Worm (Caenorhabditis elegans): ENCODE measurements around the gene ida-1.
A peak's percentile ranks its signal among the peaks of the same experiment; 100 is the strongest.

The ida-1 gene

ce11 chrIII:5757492-5758045 is 2.2 kb downstream of the ida-1 start:
- TF ChIP-seq sox-4 (tag; optimal IDR thresholded peaks at IDR 0.05) (peak; percentile 6), nhr-71 (tag; optimal IDR thresholded peaks at IDR 0.05) (peak; percentile 45), fkh-10 (GFP tag; optimal IDR thresholded peaks at IDR 0.05) (peak; percentile 49), ceh-63 (GFP tag; optimal IDR thresholded peaks at IDR 0.05) (no peak), fkh-8 (tag; optimal IDR thresholded peaks at IDR 0.05) (peak; percentile 66), lin-14 (GFP tag; optimal IDR thresholded peaks at IDR 0.05) (peak; percentile 69), lsy-2 (tag; optimal IDR thresholded peaks at IDR 0.05) (peak in 1 of 2 experiments; percentile 21), ama-1 (optimal IDR thresholded peaks at IDR 0.05) (no peak), nhr-47 (tag; optimal IDR thresholded peaks at IDR 0.05) (peak; percentile 2), mef-2 (tag; optimal IDR thresholded peaks at IDR 0.05) (peak; percentile 21), unc-86 (tag; optimal IDR thresholded peaks at IDR 0.05) (peak; percentile 74)

- TF ChIP-seq blmp-1 (tag; optimal IDR thresholded peaks at IDR 0.05): no peak
- peak; percentile 29 for TF ChIP-seq lir-3 (tag; optimal IDR thresholded peaks at IDR 0.05; ENCODE audit: poor library complexity)
- TF ChIP-seq hlh-17 (GFP tag; optimal IDR thresholded peaks at IDR 0.05; ENCODE audit: borderline replicate concordance): no peak
- TF ChIP-seq lin-39 (tag; optimal IDR thresholded peaks at IDR 0.05): no peak
- 0 out of 2 replicates have a peak, but pooled peaks have one; percentile 7 for TF ChIP-seq ceh-88 (GFP tag; IDR thresholded peaks at IDR 0.05)
- no peak for TF ChIP-seq elt-2 (tag; optimal IDR thresholded peaks at IDR 0.05)
- TF ChIP-seq lin-15B (tag; optimal IDR thresholded peaks at IDR 0.05): no peak
- TF ChIP-seq ces-1 (GFP tag; optimal IDR thresholded peaks at IDR 0.05): no peak
- TF ChIP-seq Y116A8C.19 (tag; optimal IDR thresholded peaks at IDR 0.05; ENCODE audit: borderline replicate concordance): no peak
- TF ChIP-seq nhr-47 (tag; optimal IDR thresholded peaks at IDR 0.05): peak; percentile 82
- peak; percentile 97 for TF ChIP-seq fkh-8 (tag; optimal IDR thresholded peaks at IDR 0.05)
- TF ChIP-seq isw-1 (GFP tag; IDR thresholded peaks at IDR 0.05): peak; percentile 19; the same call in 1 of the 2 replicates
- TF ChIP-seq aha-1 (tag; optimal IDR thresholded peaks at IDR 0.05): no peak
- no peak for TF ChIP-seq ceh-90 (tag; optimal IDR thresholded peaks at IDR 0.05)
- peak in 1 of 3 experiments; percentile 35 for TF ChIP-seq dpl-1 (GFP tag; optimal IDR thresholded peaks at IDR 0.05)
- no peak for TF ChIP-seq grh-1 (GFP tag; IDR thresholded peaks at IDR 0.05)
- TF ChIP-seq pqm-1 (tag; optimal IDR thresholded peaks at IDR 0.05): no peak
- peak; percentile 65 for TF ChIP-seq ztf-4 (tag; optimal IDR thresholded peaks at IDR 0.05)
- no peak for TF ChIP-seq vab-15 (tag; optimal IDR thresholded peaks at IDR 0.05)
- no peak for TF ChIP-seq aly-2 (tag; optimal IDR thresholded peaks at IDR 0.05)
- TF ChIP-seq egl-27 (tag; optimal IDR thresholded peaks at IDR 0.05): peak in 1 of 2 experiments; percentile 37
- peak; percentile 57 for TF ChIP-seq fos-1 (tag; optimal IDR thresholded peaks at IDR 0.05)
- peak; percentile 51 to 71 for TF ChIP-seq lsy-2 (tag; optimal IDR thresholded peaks at IDR 0.05)
- no peak for TF ChIP-seq ets-5 (GFP tag; IDR thresholded peaks at IDR 0.05)
- no peak for TF ChIP-seq elt-3 (tag; optimal IDR thresholded peaks at IDR 0.05)
- TF ChIP-seq rnt-1 (tag; optimal IDR thresholded peaks at IDR 0.05): no peak
- TF ChIP-seq nhr-76 (tag; optimal IDR thresholded peaks at IDR 0.05): no peak
- peak; percentile 50; the same call in 1 of the 2 replicates for TF ChIP-seq mab-9 (GFP tag; IDR thresholded peaks at IDR 0.05)
- no peak for TF ChIP-seq sptf-1 (tag; optimal IDR thresholded peaks at IDR 0.05)
- TF ChIP-seq unc-130 (tag; optimal IDR thresholded peaks at IDR 0.05): no peak
- TF ChIP-seq nhr-28 (tag; optimal IDR thresholded peaks at IDR 0.05): no peak
- no peak for TF ChIP-seq F16B12.6 (tag; optimal IDR thresholded peaks at IDR 0.05)
- TF ChIP-seq fkh-10 (GFP tag; optimal IDR thresholded peaks at IDR 0.05): peak; percentile 74
- TF ChIP-seq tlp-1 (tag; optimal IDR thresholded peaks at IDR 0.05): no peak
- TF ChIP-seq zip-4 (GFP tag; optimal IDR thresholded peaks at IDR 0.05): no peak
- peak; percentile 57 for TF ChIP-seq ceh-63 (GFP tag; optimal IDR thresholded peaks at IDR 0.05)
- TF ChIP-seq swsn-7 (tag; optimal IDR thresholded peaks at IDR 0.05): peak; percentile 77
- TF ChIP-seq efl-1 (optimal IDR thresholded peaks at IDR 0.05): peak; percentile 23 to 33
- peak in 1 of 2 experiments; percentile 19 for TF ChIP-seq efl-1 (GFP tag; optimal IDR thresholded peaks at IDR 0.05 in 1 of 2)
- no peak for TF ChIP-seq unc-30 (tag; optimal IDR thresholded peaks at IDR 0.05)
- TF ChIP-seq ceh-8 (GFP tag; optimal IDR thresholded peaks at IDR 0.05): no peak
- TF ChIP-seq lin-14 (GFP tag; optimal IDR thresholded peaks at IDR 0.05): peak; percentile 94
- no peak for TF ChIP-seq pag-3 (tag; optimal IDR thresholded peaks at IDR 0.05; ENCODE audit: borderline replicate concordance, insufficient read depth)
- no peak for TF ChIP-seq snpc-4 (tag; optimal IDR thresholded peaks at IDR 0.05)
These were observed 3.3 kb downstream of the ida-1 start for ce11 chrIII:5758519-5759099.

All from whole organism, L1 larva.